Worm (Caenorhabditis elegans): ENCODE data around the gene nmy-3.

Gene nmy-3

DNA sequence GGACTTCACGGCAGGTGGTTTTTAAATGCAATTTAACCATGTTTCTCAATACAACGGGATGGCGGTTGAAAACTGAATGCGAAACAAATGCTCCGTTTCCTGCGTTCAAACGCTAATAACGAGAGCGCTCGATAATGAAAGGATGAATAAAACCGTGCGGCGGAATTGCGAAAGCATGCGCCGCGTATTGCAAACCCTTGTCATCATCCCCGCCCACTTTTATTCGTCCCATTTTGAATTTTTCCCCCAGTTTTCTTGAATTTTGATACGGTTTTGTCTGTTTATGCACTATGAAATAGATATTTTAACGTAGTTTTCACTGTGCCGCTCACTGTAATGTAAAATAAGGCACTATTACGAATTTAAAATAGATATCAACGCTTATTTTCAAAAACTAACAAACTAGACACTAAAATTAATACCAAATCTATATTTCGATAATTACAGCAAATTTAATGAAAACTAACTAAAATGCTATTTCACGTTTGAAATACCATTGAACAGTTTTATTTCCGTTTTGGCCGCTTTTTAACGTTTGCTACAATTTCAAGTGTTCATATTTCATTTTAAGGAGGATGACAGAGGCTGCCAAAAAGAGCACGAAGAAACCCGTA is 41.9 kb downstream of the nmy-3 start, which contains the start of the genes F49C12.9 and rpn-7 (continued):
- TF ChIP-seq ceh-16 (tag; optimal IDR thresholded peaks at IDR 0.05) (no peak), nhr-25 (tag; optimal IDR thresholded peaks at IDR 0.05) (no peak), lin-15B (tag; optimal IDR thresholded peaks at IDR 0.05) (peak; percentile 5), ceh-82 (tag; optimal IDR thresholded peaks at IDR 0.05) (no peak), nhr-67 (tag; optimal IDR thresholded peaks at IDR 0.05) (no peak), unc-39 (tag; optimal IDR thresholded peaks at IDR 0.05) (no peak), lin-39 (tag; optimal IDR thresholded peaks at IDR 0.05) (peak; percentile 61), aly-2 (tag; optimal IDR thresholded peaks at IDR 0.05) (no peak), tbx-2 (tag; optimal IDR thresholded peaks at IDR 0.05) (no peak), ztf-11 (tag; optimal IDR thresholded peaks at IDR 0.05) (no peak), ceh-28 (tag; optimal IDR thresholded peaks at IDR 0.05) (no peak), nhr-76 (tag; optimal IDR thresholded peaks at IDR 0.05) (no peak), ztf-4 (tag; optimal IDR thresholded peaks at IDR 0.05) (no peak), fos-1 (tag; optimal IDR thresholded peaks at IDR 0.05) (no peak), skn-1 (tag; optimal IDR thresholded peaks at IDR 0.05) (peak; percentile 99), unc-62 (GFP tag; optimal IDR thresholded peaks at IDR 0.05) (no peak), elt-3 (tag; optimal IDR thresholded peaks at IDR 0.05) (no peak), egl-5 (tag; optimal IDR thresholded peaks at IDR 0.05) (peak; percentile 48), R02D3.7 (tag; optimal IDR thresholded peaks at IDR 0.05) (no peak), pqm-1 (tag; optimal IDR thresholded peaks at IDR 0.05) (no peak), ZK546.5 (tag; optimal IDR thresholded peaks at IDR 0.05) (no peak), lsy-12 (tag; optimal IDR thresholded peaks at IDR 0.05) (no peak)

DNA sequence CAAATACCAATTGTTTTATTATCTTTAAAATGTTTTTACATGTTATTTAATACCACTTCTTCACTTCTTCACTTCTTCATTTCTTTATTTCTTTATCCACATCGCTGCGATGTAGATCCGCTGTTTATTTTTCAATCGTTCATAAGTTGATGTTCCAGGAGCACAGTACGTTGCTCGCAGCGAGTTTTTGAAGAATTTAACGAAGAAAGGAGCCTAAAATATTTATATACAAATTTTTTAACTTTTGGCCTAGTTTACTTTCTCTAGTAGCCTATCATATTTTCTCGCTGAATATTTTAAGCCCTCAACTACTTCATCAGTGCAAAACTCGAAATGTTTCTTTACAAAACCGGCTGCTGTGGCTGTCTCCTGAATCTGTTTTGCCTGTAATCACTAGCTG is 43.9 kb downstream of the nmy-3 start:
- no peak for TF ChIP-seq pqm-1 (tag; optimal IDR thresholded peaks at IDR 0.05)
- no peak for TF ChIP-seq daf-12 (tag; optimal IDR thresholded peaks at IDR 0.05)
- no peak for TF ChIP-seq mdl-1 (tag; optimal IDR thresholded peaks at IDR 0.05)
- TF ChIP-seq eor-1 (tag; optimal IDR thresholded peaks at IDR 0.05) = no peak
- no peak for TF ChIP-seq ztf-11 (tag; optimal IDR thresholded peaks at IDR 0.05)
- TF ChIP-seq unc-62 (GFP tag; optimal IDR thresholded peaks at IDR 0.05) = no peak
- TF ChIP-seq elt-2 (tag; optimal IDR thresholded peaks at IDR 0.05) = no peak
- no peak for TF ChIP-seq fkh-10 (GFP tag; optimal IDR thresholded peaks at IDR 0.05)
- no peak for TF ChIP-seq ceh-82 (tag; optimal IDR thresholded peaks at IDR 0.05)
- no peak for TF ChIP-seq R02D3.7 (tag; optimal IDR thresholded peaks at IDR 0.05)
- TF ChIP-seq elt-1 (tag; optimal IDR thresholded peaks at IDR 0.05) = no peak
- TF ChIP-seq lsy-12 (tag; optimal IDR thresholded peaks at IDR 0.05) = no peak

DNA sequence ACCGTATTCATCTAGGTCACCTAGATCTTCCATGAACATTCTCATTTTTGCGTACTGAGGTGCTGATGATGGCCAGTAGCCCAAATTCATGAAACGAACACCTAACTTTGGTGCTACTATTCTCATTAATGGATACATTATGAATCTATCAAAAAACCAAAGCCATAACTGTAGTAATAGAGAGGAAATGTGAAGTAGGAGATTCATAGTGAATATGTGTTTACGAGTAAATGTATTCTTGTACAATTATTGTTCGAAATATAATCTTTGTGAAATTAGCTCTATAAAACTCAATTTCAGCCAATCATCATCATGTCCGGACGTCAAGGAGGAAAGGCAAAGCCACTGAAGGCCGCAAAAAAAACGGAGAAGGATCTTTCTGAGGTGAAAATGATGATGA is 44.8 kb downstream of the nmy-3 start, which contains the start of the genes F49C12.11 and nemt-1:
Gene F49C12.11 (plus strand): TSS at position 301 of the 400 bp plus-strand sequence.
Gene nemt-1 (minus strand): TSS at position 360 of the 400 bp plus-strand sequence.
- no peak for TF ChIP-seq unc-62 (GFP tag; optimal IDR thresholded peaks at IDR 0.05)
- TF ChIP-seq ceh-16 (tag; optimal IDR thresholded peaks at IDR 0.05) = no peak
- no peak for TF ChIP-seq lin-39 (tag; optimal IDR thresholded peaks at IDR 0.05)
- TF ChIP-seq pha-4 (tag; optimal IDR thresholded peaks at IDR 0.05) = no peak
- TF ChIP-seq tbx-2 (tag; optimal IDR thresholded peaks at IDR 0.05) = no peak
- no peak for TF ChIP-seq elt-2 (tag; optimal IDR thresholded peaks at IDR 0.05)
- TF ChIP-seq zag-1 (tag; optimal IDR thresholded peaks at IDR 0.05) = no peak
- no peak for TF ChIP-seq fkh-2 (tag; optimal IDR thresholded peaks at IDR 0.05)
- no peak for TF ChIP-seq hmg-11 (tag; optimal IDR thresholded peaks at IDR 0.05)
- no peak for TF ChIP-seq nfya-1 (tag; optimal IDR thresholded peaks at IDR 0.05; ENCODE audit: insufficient read depth)
- no peak for TF ChIP-seq pqm-1 (tag; optimal IDR thresholded peaks at IDR 0.05)

DNA sequence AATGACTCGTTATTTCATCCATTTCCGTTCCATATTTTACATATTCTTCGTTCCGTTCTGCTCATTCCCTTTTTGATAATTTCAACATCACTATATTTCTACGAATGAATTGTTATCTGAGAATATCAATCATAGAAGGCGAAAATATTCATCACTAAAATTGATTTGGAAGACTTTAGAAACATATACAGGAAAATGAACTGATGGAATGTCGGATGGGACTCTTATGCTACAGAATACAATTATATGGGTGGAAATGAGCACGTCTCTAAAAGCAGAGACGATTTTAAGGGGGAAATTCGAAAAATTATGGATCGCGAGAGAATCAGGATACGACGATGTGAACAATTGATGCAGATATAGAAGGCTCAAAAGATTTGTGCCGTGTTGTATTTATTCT is 45.7 kb downstream of the nmy-3 start:
- TF ChIP-seq nhr-237 (tag; optimal IDR thresholded peaks at IDR 0.05) (no peak), nhr-43 (tag; optimal IDR thresholded peaks at IDR 0.05; ENCODE audit: poor library complexity, severe bottlenecking) (no peak), ceh-16 (tag; optimal IDR thresholded peaks at IDR 0.05) (no peak), elt-2 (tag; optimal IDR thresholded peaks at IDR 0.05) (no peak), nhr-25 (tag; optimal IDR thresholded peaks at IDR 0.05) (no peak), elt-3 (tag; optimal IDR thresholded peaks at IDR 0.05) (no peak), R02D3.7 (tag; optimal IDR thresholded peaks at IDR 0.05) (no peak), fkh-2 (tag; optimal IDR thresholded peaks at IDR 0.05) (no peak), ama-1 (optimal IDR thresholded peaks at IDR 0.05) (no peak), nhr-28 (tag; optimal IDR thresholded peaks at IDR 0.05) (no peak), fos-1 (tag; optimal IDR thresholded peaks at IDR 0.05) (no peak), nhr-76 (tag; optimal IDR thresholded peaks at IDR 0.05) (no peak), nhr-77 (tag; optimal IDR thresholded peaks at IDR 0.05) (no peak), ceh-9 (tag; optimal IDR thresholded peaks at IDR 0.05) (no peak)
